Fruit fly (Drosophila melanogaster) whole organism, prepupa: ENCODE measurements around the gene CG42752.

Source experiments
- Blimp-1 ChIP-seq: fragments of 200-800 bp; sonication (Bioruptor generic); optimal IDR thresholded peaks from 3 replicates; lab custom pipeline; 2017; ENCODE audit warnings: missing biosample characterization, missing genetic modification characterization, mild to moderate bottlenecking, moderate library complexity, missing genetic modification reagents
- CG11294 ChIP-seq: fragments of 200-800 bp; sonication (Bioruptor generic); IDR thresholded peaks from 2 replicates; pipeline ENCODE4 v1.3.6; 2022; ENCODE audit warnings: missing biosample characterization, missing genetic modification characterization
- CG11762 ChIP-seq: fragments of 200-800 bp; sonication (Bioruptor generic); optimal IDR thresholded peaks from 3 replicates; lab custom pipeline; 2016; ENCODE audit warnings: missing biosample characterization, missing genetic modification characterization; ENCODE audit not compliant: insufficient read depth
- CG15336 ChIP-seq: fragments of 200-800 bp; sonication (Bioruptor generic); IDR thresholded peaks from 2 replicates; pipeline ENCODE4 v1.3.6; 2022; ENCODE audit warnings: missing biosample characterization, missing genetic modification characterization
- CG1621 ChIP-seq: fragments of 200-800 bp; sonication (Bioruptor generic); optimal IDR thresholded peaks from 3 replicates; lab custom pipeline; 2018; ENCODE audit warnings: missing biosample characterization, mild to moderate bottlenecking, missing genetic modification characterization
- CG16779 ChIP-seq: fragments of 200-800 bp; sonication (Bioruptor generic); optimal IDR thresholded peaks from 3 replicates; lab custom pipeline; 2017; ENCODE audit warnings: missing biosample characterization, mild to moderate bottlenecking, missing genetic modification characterization
- CG31627 ChIP-seq: fragments of 200-800 bp; sonication (Bioruptor generic); optimal IDR thresholded peaks from 3 replicates; lab custom pipeline; 2016; ENCODE audit warnings: missing biosample characterization, missing genetic modification characterization
- CG32006 ChIP-seq: fragments of 200-800 bp; sonication (Bioruptor generic); optimal IDR thresholded peaks from 3 replicates; lab custom pipeline; 2017; ENCODE audit warnings: missing biosample characterization, mild to moderate bottlenecking, missing genetic modification characterization
- CG34406 ChIP-seq: fragments of 200-800 bp; sonication (Bioruptor generic); optimal IDR thresholded peaks from 3 replicates; lab custom pipeline; 2016; ENCODE audit warnings: missing biosample characterization, missing genetic modification characterization
- CG3919 ChIP-seq: fragments of 200-800 bp; sonication (Bioruptor generic); optimal IDR thresholded peaks from 3 replicates; lab custom pipeline; 2016; ENCODE audit warnings: missing biosample characterization, missing genetic modification characterization
- CG6163 ChIP-seq: fragments of 200-800 bp; sonication (Bioruptor generic); IDR thresholded peaks from 3 replicates; pipeline ENCODE4 v1.3.6; 2022; ENCODE audit warnings: missing biosample characterization, missing genetic modification characterization
- CG6276 ChIP-seq: fragments of 200-800 bp; sonication (Bioruptor generic); optimal IDR thresholded peaks from 2 replicates; lab custom pipeline; 2017; ENCODE audit warnings: missing biosample characterization, mild to moderate bottlenecking, missing genetic modification characterization
- CG6792 ChIP-seq: fragments of 200-800 bp; sonication (Bioruptor generic); optimal IDR thresholded peaks from 3 replicates; lab custom pipeline; 2016; ENCODE audit warnings: missing biosample characterization, missing genetic modification characterization
- CG6808 ChIP-seq: fragments of 200-800 bp; sonication (Bioruptor generic); optimal IDR thresholded peaks from 3 replicates; lab custom pipeline; 2017; ENCODE audit warnings: missing biosample characterization, missing genetic modification characterization, mild to moderate bottlenecking, moderate library complexity, missing genetic modification reagents
- CG6854 ChIP-seq: fragments of 200-800 bp; sonication (Bioruptor generic); optimal IDR thresholded peaks from 2 replicates; lab custom pipeline; 2017; ENCODE audit warnings: missing biosample characterization, mild to moderate bottlenecking, missing genetic modification characterization
- CG8119 ChIP-seq: fragments of 200-800 bp; sonication (Bioruptor generic); IDR thresholded peaks from 3 replicates; pipeline ENCODE4 v1.3.6; 2022; ENCODE audit warnings: missing biosample characterization, missing genetic modification characterization
- CG8319 ChIP-seq: fragments of 200-800 bp; sonication (Bioruptor generic); optimal IDR thresholded peaks from 3 replicates; lab custom pipeline; 2016; ENCODE audit warnings: missing biosample characterization, missing genetic modification characterization
- CG9139 ChIP-seq: fragments of 200-800 bp; sonication (Bioruptor generic); optimal IDR thresholded peaks from 3 replicates; lab custom pipeline; 2017; ENCODE audit warnings: missing biosample characterization, mild to moderate bottlenecking, missing genetic modification characterization
- Eip75B ChIP-seq: fragments of 200-800 bp; sonication (Bioruptor generic); optimal IDR thresholded peaks from 3 replicates; lab custom pipeline; 2016; ENCODE audit warnings: missing biosample characterization, missing genetic modification characterization
- Eip78C ChIP-seq: fragments of 200-800 bp; sonication (Bioruptor generic); peaks from one replicate; lab custom pipeline; 2016; ENCODE audit warnings: missing biosample characterization, missing genetic modification characterization
- Eip93F ChIP-seq: fragments of 200-800 bp; sonication (Bioruptor generic); optimal IDR thresholded peaks from 2 replicates; lab custom pipeline; 2016; ENCODE audit warnings: missing biosample characterization, mild to moderate bottlenecking, missing genetic modification characterization
- Ets21C ChIP-seq: fragments of 200-800 bp; sonication (Bioruptor generic); optimal IDR thresholded peaks from 3 replicates; lab custom pipeline; 2016; ENCODE audit warnings: missing biosample characterization, missing genetic modification characterization
- Ets96B ChIP-seq: fragments of 200-800 bp; optimal IDR thresholded peaks from 2 replicates; lab custom pipeline; 2019; ENCODE audit warnings: missing biosample characterization, mild to moderate bottlenecking, missing genetic modification characterization, moderate library complexity
- Gug ChIP-seq: fragments of 200-800 bp; sonication (Bioruptor generic); IDR thresholded peaks from 2 replicates; pipeline ENCODE4 v1.3.6; 2022; ENCODE audit warnings: missing biosample characterization, missing genetic modification characterization
- Hr38 ChIP-seq: sonication (Bioruptor generic); optimal IDR thresholded peaks from 2 replicates; lab custom pipeline; 2016; ENCODE audit warnings: missing biosample characterization, missing genetic modification characterization
- Hr39 ChIP-seq: fragments of 200-800 bp; sonication (Bioruptor generic); optimal IDR thresholded peaks from 2 replicates; lab custom pipeline; 2016; ENCODE audit warnings: missing biosample characterization, missing genetic modification characterization
- Met ChIP-seq: fragments of 200-800 bp; sonication (Bioruptor generic); optimal IDR thresholded peaks from 3 replicates; lab custom pipeline; 2016; ENCODE audit warnings: missing biosample characterization, missing genetic modification characterization
- OdsH ChIP-seq: fragments of 200-800 bp; sonication (Bioruptor generic); optimal IDR thresholded peaks from 3 replicates; lab custom pipeline; 2016; ENCODE audit warnings: missing biosample characterization, missing genetic modification characterization
- Sox102F ChIP-seq: fragments of 200-800 bp; sonication (Bioruptor generic); optimal IDR thresholded peaks from 2 replicates; lab custom pipeline; 2016; ENCODE audit warnings: missing biosample characterization, mild to moderate bottlenecking, missing genetic modification characterization
- Sox14 ChIP-seq: fragments of 200-800 bp; sonication (Bioruptor generic); optimal IDR thresholded peaks from 3 replicates; lab custom pipeline; 2016; ENCODE audit warnings: missing biosample characterization, missing genetic modification characterization
- Sox15 ChIP-seq: fragments of 200-800 bp; sonication (Bioruptor generic); optimal IDR thresholded peaks from 3 replicates; lab custom pipeline; 2016; ENCODE audit warnings: missing biosample characterization, missing genetic modification characterization
- acj6 ChIP-seq: fragments of 200-800 bp; sonication (Bioruptor generic); optimal IDR thresholded peaks from 3 replicates; lab custom pipeline; 2016; ENCODE audit warnings: missing biosample characterization, missing genetic modification characterization
- dac ChIP-seq: fragments of 200-800 bp; sonication (Bioruptor generic); optimal IDR thresholded peaks from 2 replicates; lab custom pipeline; 2017; ENCODE audit warnings: missing biosample characterization, mild to moderate bottlenecking, missing genetic modification characterization
- dsx ChIP-seq: fragments of 200-800 bp; optimal IDR thresholded peaks from 3 replicates; lab custom pipeline; 2019; ENCODE audit warnings: missing biosample characterization, mild to moderate bottlenecking, missing genetic modification characterization, moderate library complexity; ENCODE audit not compliant: poor library complexity, severe bottlenecking
- eg ChIP-seq: fragments of 200-800 bp; sonication (Bioruptor generic); IDR thresholded peaks from 3 replicates; pipeline ENCODE4 v1.3.6; 2022; ENCODE audit warnings: missing biosample characterization, missing genetic modification characterization
- fd59A ChIP-seq: fragments of 200-800 bp; sonication (Bioruptor generic); optimal IDR thresholded peaks from 2 replicates; lab custom pipeline; 2017; ENCODE audit warnings: missing biosample characterization, mild to moderate bottlenecking, missing genetic modification characterization, missing genetic modification reagents
- fd85E ChIP-seq: fragments of 200-800 bp; sonication (Bioruptor generic); optimal IDR thresholded peaks from 3 replicates; lab custom pipeline; 2016; ENCODE audit warnings: missing biosample characterization, missing genetic modification characterization
- fkh ChIP-seq: fragments of 200-800 bp; sonication (Bioruptor generic); optimal IDR thresholded peaks from 3 replicates; lab custom pipeline; 2017; ENCODE audit warnings: missing biosample characterization, mild to moderate bottlenecking, missing genetic modification characterization, moderate library complexity
- lz ChIP-seq: fragments of 200-800 bp; sonication (Bioruptor generic); optimal IDR thresholded peaks from 3 replicates; lab custom pipeline; 2016; ENCODE audit warnings: missing biosample characterization, missing genetic modification characterization
- net ChIP-seq: fragments of 200-800 bp; sonication (Bioruptor generic); optimal IDR thresholded peaks from 3 replicates; lab custom pipeline; 2016; ENCODE audit warnings: missing biosample characterization, missing genetic modification characterization
- pdm3 ChIP-seq: fragments of 200-800 bp; sonication (Bioruptor generic); optimal IDR thresholded peaks from 3 replicates; lab custom pipeline; 2016; ENCODE audit warnings: missing biosample characterization, missing genetic modification characterization
- salr ChIP-seq, 2 experiments: fragments of 200-800 bp; sonication (Bioruptor generic); optimal IDR thresholded peaks; 3 replicates each; lab custom pipeline; 2016 to 2018; ENCODE audit warnings: missing biosample characterization in 2 of 2, missing genetic modification characterization in 2 of 2, mild to moderate bottlenecking in 1 of 2
- spab ChIP-seq: fragments of 200-800 bp; sonication (Bioruptor generic); optimal IDR thresholded peaks from 2 replicates; lab custom pipeline; 2017; ENCODE audit warnings: missing biosample characterization, mild to moderate bottlenecking, missing genetic modification characterization, missing genetic modification reagents
- ss ChIP-seq, 2 experiments: fragments of 200-800 bp; sonication (Bioruptor generic); optimal IDR thresholded peaks; 2 replicates in 1 of 2; 3 replicates in 1 of 2; lab custom pipeline; 2017 to 2018; ENCODE audit warnings: mild to moderate bottlenecking in 2 of 2, missing biosample characterization in 2 of 2, missing genetic modification characterization in 2 of 2, moderate library complexity in 1 of 2
- topi ChIP-seq: fragments of 200-800 bp; sonication (Bioruptor generic); optimal IDR thresholded peaks from 3 replicates; lab custom pipeline; 2016; ENCODE audit warnings: missing biosample characterization, missing genetic modification characterization
- vri ChIP-seq: fragments of 200-800 bp; sonication (Bioruptor generic); optimal IDR thresholded peaks from 3 replicates; lab custom pipeline; 2016; ENCODE audit warnings: missing biosample characterization, mild to moderate bottlenecking, missing genetic modification characterization

Gene CG42752

DNA sequence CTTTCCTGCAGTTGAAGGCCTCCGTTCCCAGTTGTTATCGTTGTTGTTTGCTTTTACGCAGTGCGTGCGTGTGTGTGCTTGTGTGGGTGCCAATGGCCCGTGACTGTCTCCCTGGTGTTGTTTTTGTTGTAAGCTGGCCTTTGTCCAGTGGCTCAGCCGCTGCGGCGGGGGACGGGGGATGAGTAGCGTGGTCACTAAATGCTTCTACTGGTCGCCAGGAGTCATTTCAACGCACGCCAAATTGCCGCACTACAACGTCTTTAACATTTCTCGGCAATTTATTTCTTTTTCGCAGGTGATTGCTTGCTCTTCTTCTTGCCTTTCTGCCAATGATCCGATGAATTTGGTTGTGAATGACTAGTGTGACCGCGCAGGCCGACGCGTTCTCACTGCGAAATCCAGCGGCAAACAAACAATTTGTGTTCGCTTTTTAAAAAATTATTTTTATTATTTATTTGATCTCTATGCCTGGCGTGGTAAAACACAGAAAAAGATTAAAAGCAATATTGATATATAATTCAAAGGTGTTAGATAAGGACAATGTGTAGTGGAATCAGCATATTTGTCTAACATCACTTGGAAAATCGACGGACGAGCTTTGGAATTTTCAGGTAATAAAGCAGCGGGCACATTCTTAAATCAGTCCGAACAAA is 31.5 kb downstream of the CG42752 start, which contains the start of the genes Faf2 and Grip71 (continued):
- TF ChIP-seq CG9139 (GFP tag; lab: Kevin White, UChicago) (peak; percentile 49), Sox15 (GFP tag; lab: Kevin White, UChicago) (peak; percentile 88), net (GFP tag; lab: Kevin White, UChicago) (peak; percentile 71), eg (GFP tag; lab: Robert Waterston, UW) (peak; percentile 95), fd85E (no peak), CG8319 (GFP tag; lab: Kevin White, UChicago) (peak; percentile 68), CG34406 (GFP tag; lab: Kevin White, UChicago) (peak; percentile 70), Met (GFP tag; lab: Kevin White, UChicago) (peak; percentile 83), CG3919 (GFP tag; lab: Kevin White, UChicago) (peak; percentile 82), CG32006 (peak; percentile 90), Hr39 (GFP tag; lab: Kevin White, UChicago) (peak; percentile 91), CG15336 (GFP tag; lab: Robert Waterston, UW) (peak; percentile 61; the same call in 1 of the 2 replicates), CG11762 (GFP tag; lab: Kevin White, UChicago) (peak; percentile 61), dac (GFP tag; lab: Kevin White, UChicago) (peak; percentile 85), OdsH (peak; percentile 90), CG6792 (GFP tag; lab: Kevin White, UChicago) (peak; percentile 62), salr (GFP tag; optimal IDR thresholded peaks at IDR 0.05; lab: Kevin White, UChicago) (peak; percentile 61 to 70), Sox102F (GFP tag; lab: Kevin White, UChicago) (peak; percentile 63), vri (GFP tag; lab: Kevin White, UChicago) (no peak), dsx (GFP tag; lab: Kevin White, UChicago) (peak; percentile 71), CG6163 (peak; percentile 91), CG6276 (no peak), acj6 (GFP tag; lab: Kevin White, UChicago) (peak; percentile 88), Sox14 (GFP tag; lab: Kevin White, UChicago) (peak; percentile 92), CG16779 (tag; lab: Kevin White, UChicago) (peak; percentile 14)

DNA sequence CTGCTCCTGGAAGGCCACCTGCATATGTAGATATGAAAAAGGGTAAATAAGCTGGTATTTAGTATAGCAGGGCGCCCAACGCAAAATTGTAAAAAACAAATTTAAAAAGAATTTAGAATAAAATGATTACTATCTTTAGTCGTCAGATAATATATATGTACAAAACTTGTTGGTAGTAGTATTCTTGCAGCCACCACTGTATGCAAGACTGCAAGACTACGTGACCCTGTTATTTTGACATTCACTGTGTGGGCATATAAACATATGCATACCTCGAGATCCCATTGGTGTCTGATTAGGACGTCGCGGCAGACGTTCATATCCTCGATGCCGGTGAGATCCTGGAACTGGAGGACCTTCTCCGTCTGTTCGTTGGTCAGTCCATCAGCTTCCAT is 32.1 kb downstream of the CG42752 start:
- TF ChIP-seq CG6276 (no peak), Blimp-1 (GFP tag; lab: Kevin White, UChicago) (no peak), CG11294 (GFP tag; lab: Robert Waterston, UW) (no peak), CG34406 (GFP tag; lab: Kevin White, UChicago) (no peak), CG31627 (peak; percentile 63), CG15336 (GFP tag; lab: Robert Waterston, UW) (0 out of 2 replicates have a peak, but pooled peaks have one; percentile 15), CG6792 (GFP tag; lab: Kevin White, UChicago) (peak; percentile 38), dac (GFP tag; lab: Kevin White, UChicago) (no peak), Sox15 (GFP tag; lab: Kevin White, UChicago) (no peak), CG11762 (GFP tag; lab: Kevin White, UChicago) (peak; percentile 14), topi (peak; percentile 62), Sox102F (GFP tag; lab: Kevin White, UChicago) (peak; percentile 19), Gug (GFP tag; lab: Robert Waterston, UW) (no peak), CG16779 (tag; lab: Kevin White, UChicago) (no peak), Eip75B (GFP tag; lab: Kevin White, UChicago) (peak; percentile 44), CG6808 (GFP tag; lab: Kevin White, UChicago) (no peak), fd85E (no peak), net (GFP tag; lab: Kevin White, UChicago) (peak; percentile 55), CG9139 (GFP tag; lab: Kevin White, UChicago) (no peak), pdm3 (GFP tag; lab: Kevin White, UChicago) (peak; percentile 56), lz (GFP tag; lab: Kevin White, UChicago) (peak; percentile 61), Eip93F (GFP tag; lab: Kevin White, UChicago) (no peak), Eip78C (GFP tag; lab: Kevin White, UChicago) (peak; percentile 89), Ets96B (tag; lab: Kevin White, UChicago) (no peak), CG1621 (tag; lab: Kevin White, UChicago) (no peak), fd59A (GFP tag; lab: Kevin White, UChicago) (peak; percentile 9), Ets21C (no peak), Hr39 (GFP tag; lab: Kevin White, UChicago) (peak; percentile 58), CG6163 (peak; percentile 13; the same call in 1 of the 3 replicates), CG8119 (GFP tag; lab: Robert Waterston, UW) (no peak), fkh (peak; percentile 61), spab (no peak), CG6854 (GFP tag; lab: Kevin White, UChicago) (no peak), CG32006 (peak; percentile 9), Hr38 (peak; percentile 5), vri (GFP tag; lab: Kevin White, UChicago) (no peak), ss (GFP tag; optimal IDR thresholded peaks at IDR 0.05; lab: Kevin White, UChicago) (no peak)
